Worm (Caenorhabditis elegans) whole organism, young adult: ENCODE data around the gene C18G1.7.

Experiments used
- B0336.3 ChIP-seq: fragments of 200-800 bp; sonication (Bioruptor generic); IDR thresholded peaks from 2 replicates; pipeline ENCODE4 v1.3.6; 2022; ENCODE audit warnings: missing genetic modification characterization, missing compliant biosample characterization
- C17E4.6 ChIP-seq: fragments of 200-800 bp; sonication (Bioruptor generic); IDR thresholded peaks from 2 replicates; pipeline ENCODE4 v1.3.6; 2022; ENCODE audit warnings: missing genetic modification reagents, missing genetic modification characterization, missing compliant biosample characterization
- F23B12.7 ChIP-seq: sonication (generic microtip); optimal IDR thresholded peaks from 2 replicates; lab custom pipeline; 2017; ENCODE audit warnings: missing genetic modification characterization, mild to moderate bottlenecking, missing compliant biosample characterization, antibody characterized with exemption, moderate library complexity; ENCODE audit not compliant: insufficient read depth
- F52B5.7 ChIP-seq: sonication (generic microtip); optimal IDR thresholded peaks from 2 replicates; lab custom pipeline; 2016; ENCODE audit warnings: mild to moderate bottlenecking, missing genetic modification characterization, missing compliant biosample characterization
- F57A8.1 ChIP-seq: fragments of 200-800 bp; sonication (Bioruptor generic); optimal IDR thresholded peaks from 2 replicates; lab custom pipeline; 2018; ENCODE audit warnings: mild to moderate bottlenecking, missing genetic modification characterization, moderate library complexity, missing compliant biosample characterization
- K12H6.12 ChIP-seq: fragments of 200-800 bp; sonication (Bioruptor generic); optimal IDR thresholded peaks from 2 replicates; lab custom pipeline; 2018; ENCODE audit warnings: mild to moderate bottlenecking, missing genetic modification characterization, missing compliant biosample characterization
- T07F8.4 ChIP-seq: sonication (generic microtip); optimal IDR thresholded peaks from 2 replicates; lab custom pipeline; 2016; ENCODE audit warnings: mild to moderate bottlenecking, missing genetic modification characterization, moderate library complexity, missing compliant biosample characterization
- Y56A3A.18 ChIP-seq: fragments of 200-800 bp; sonication (Bioruptor generic); IDR thresholded peaks from 2 replicates; pipeline ENCODE4 v1.3.6; 2022; ENCODE audit warnings: missing genetic modification reagents, missing genetic modification characterization, missing compliant biosample characterization
- akir-1 ChIP-seq: fragments of 200-800 bp; sonication (Bioruptor generic); optimal IDR thresholded peaks from 2 replicates; lab custom pipeline; 2018; ENCODE audit warnings: mild to moderate bottlenecking, missing genetic modification characterization, moderate library complexity, missing compliant biosample characterization
- ama-1 ChIP-seq, 3 experiments: fragments of 150-350 bp in 1 of 3; sonication (generic microtip) in 2 of 3; optimal IDR thresholded peaks; 2 replicates each; lab custom pipeline; 2014 to 2018; ENCODE audit warnings: missing biosample characterization in 2 of 3, missing genetic modification characterization in 2 of 3, missing genetic modification reagents in 2 of 3
- aptf-2 ChIP-seq: fragments of 200-800 bp; sonication (Bioruptor generic); conservative IDR thresholded peaks from 2 replicates; pipeline ENCODE4 v1.3.6; 2022; ENCODE audit warnings: missing genetic modification reagents, missing genetic modification characterization, missing compliant biosample characterization
- aptf-3 ChIP-seq: fragments of 200-800 bp; sonication (Bioruptor generic); IDR thresholded peaks from 2 replicates; pipeline ENCODE4 v1.3.6; 2022; ENCODE audit warnings: missing genetic modification characterization, missing compliant biosample characterization
- atf-7 ChIP-seq: sonication (generic microtip); optimal IDR thresholded peaks from 2 replicates; lab custom pipeline; 2017; ENCODE audit warnings: mild to moderate bottlenecking, missing genetic modification characterization, missing compliant biosample characterization
- attf-6 ChIP-seq: fragments of 200-800 bp; sonication (Bioruptor generic); IDR thresholded peaks from 2 replicates; pipeline ENCODE4 v1.3.6; 2022; ENCODE audit warnings: missing genetic modification reagents, missing genetic modification characterization, missing compliant biosample characterization
- bed-1 ChIP-seq: fragments of 200-800 bp; sonication (Bioruptor generic); IDR thresholded peaks from 2 replicates; pipeline ENCODE4 v1.3.6; 2022; ENCODE audit warnings: missing genetic modification reagents, missing genetic modification characterization, missing compliant biosample characterization
- ceh-27 ChIP-seq: fragments of 200-800 bp; sonication (Bioruptor generic); optimal IDR thresholded peaks from 2 replicates; lab custom pipeline; 2018; ENCODE audit warnings: mild to moderate bottlenecking, missing genetic modification characterization, moderate library complexity, missing compliant biosample characterization
- ceh-58 ChIP-seq: fragments of 200-800 bp; sonication (Bioruptor generic); IDR thresholded peaks from 2 replicates; pipeline ENCODE4 v1.3.6; 2022; ENCODE audit warnings: missing genetic modification characterization, missing compliant biosample characterization
- die-1 ChIP-seq: sonication (generic microtip); optimal IDR thresholded peaks from 2 replicates; lab custom pipeline; 2016; ENCODE audit warnings: missing genotype, mild to moderate bottlenecking, missing genetic modification characterization, missing compliant biosample characterization
- dpl-1 ChIP-seq: fragments of 150-350 bp; optimal IDR thresholded peaks from 2 replicates; lab custom pipeline; 2014; ENCODE audit warnings: missing biosample characterization, missing genetic modification reagents, missing genetic modification characterization
- ekl-4 ChIP-seq: fragments of 200-800 bp; sonication (Bioruptor generic); IDR thresholded peaks from 2 replicates; pipeline ENCODE4 v1.3.6; 2022; ENCODE audit warnings: missing genetic modification reagents, missing genetic modification characterization, missing compliant biosample characterization
- fkh-3 ChIP-seq: sonication (generic microtip); optimal IDR thresholded peaks from 2 replicates; lab custom pipeline; 2016; ENCODE audit warnings: mild to moderate bottlenecking, missing genetic modification characterization, missing compliant biosample characterization
- him-1 ChIP-seq: sonication (generic microtip); optimal IDR thresholded peaks from 2 replicates; lab custom pipeline; 2016; ENCODE audit warnings: missing genotype, missing genetic modification reagents, missing genetic modification characterization, missing compliant biosample characterization
- hlh-26 ChIP-seq: fragments of 200-800 bp; sonication (Bioruptor generic); conservative IDR thresholded peaks from 2 replicates; pipeline ENCODE4 v1.3.6; 2022; ENCODE audit warnings: missing genetic modification reagents, missing genetic modification characterization, missing compliant biosample characterization
- hrde-1 ChIP-seq: sonication (generic microtip); optimal IDR thresholded peaks from 2 replicates; lab custom pipeline; 2016; ENCODE audit warnings: missing genetic modification characterization, mild to moderate bottlenecking, missing compliant biosample characterization, moderate library complexity, missing genotype, missing genetic modification reagents, borderline replicate concordance
- hsf-1 ChIP-seq: fragments of 200-800 bp; sonication (Bioruptor generic); IDR thresholded peaks from 2 replicates; pipeline ENCODE4 v1.3.6; 2022; ENCODE audit warnings: missing genetic modification reagents, missing genetic modification characterization, missing compliant biosample characterization
- let-607 ChIP-seq, 2 experiments: fragments of 200-800 bp in 1 of 2; sonication (Bioruptor generic) in 1 of 2; sonication (generic microtip) in 1 of 2; optimal IDR thresholded peaks; 2 replicates each; lab custom pipeline; 2016 to 2018; ENCODE audit warnings: mild to moderate bottlenecking in 2 of 2, missing compliant biosample characterization in 2 of 2, missing genetic modification characterization in 2 of 2, moderate library complexity in 2 of 2, missing genotype in 1 of 2
- lin-26 ChIP-seq: fragments of 200-800 bp; sonication (Bioruptor generic); IDR thresholded peaks from 2 replicates; pipeline ENCODE4 v1.3.6; 2022; ENCODE audit warnings: missing genetic modification reagents, missing genetic modification characterization, missing compliant biosample characterization
- lin-40 ChIP-seq: sonication (generic microtip); optimal IDR thresholded peaks from 2 replicates; lab custom pipeline; 2016; ENCODE audit warnings: missing genetic modification characterization, mild to moderate bottlenecking, missing compliant biosample characterization, missing genotype, missing genetic modification reagents
- lir-1 ChIP-seq: fragments of 200-800 bp; sonication (Bioruptor generic); conservative IDR thresholded peaks from 2 replicates; pipeline ENCODE4 v1.3.6; 2022; ENCODE audit warnings: missing genetic modification reagents, missing genetic modification characterization, missing compliant biosample characterization
- mes-4 ChIP-seq: sonication (generic microtip); optimal IDR thresholded peaks from 2 replicates; lab custom pipeline; 2016; ENCODE audit warnings: missing genotype, missing genetic modification characterization, missing compliant biosample characterization
- mxl-1 ChIP-seq: sonication (generic microtip); optimal IDR thresholded peaks from 2 replicates; lab custom pipeline; 2016; ENCODE audit warnings: missing genetic modification characterization, missing compliant biosample characterization
- nfya-1 ChIP-seq: sonication (generic microtip); optimal IDR thresholded peaks from 2 replicates; lab custom pipeline; 2017; ENCODE audit warnings: antibody characterized with exemption, missing compliant biosample characterization, missing genetic modification characterization, borderline replicate concordance; ENCODE audit not compliant: insufficient read depth
- nhr-120 ChIP-seq: fragments of 200-800 bp; sonication (Bioruptor generic); IDR thresholded peaks from 2 replicates; pipeline ENCODE4 v1.3.6; 2022; ENCODE audit warnings: missing genetic modification characterization, missing compliant biosample characterization
- nhr-27 ChIP-seq: fragments of 200-800 bp; sonication (Bioruptor generic); optimal IDR thresholded peaks from 2 replicates; lab custom pipeline; 2018; ENCODE audit warnings: mild to moderate bottlenecking, missing genetic modification characterization, moderate library complexity, missing compliant biosample characterization
- nhr-90 ChIP-seq: sonication (generic microtip); optimal IDR thresholded peaks from 2 replicates; lab custom pipeline; 2016; ENCODE audit warnings: missing genotype, mild to moderate bottlenecking, missing genetic modification characterization, missing compliant biosample characterization
- rec-8 ChIP-seq, 2 experiments: sonication (generic microtip); optimal IDR thresholded peaks; 2 replicates each; lab custom pipeline; 2016; ENCODE audit warnings: mild to moderate bottlenecking in 2 of 2, missing genetic modification characterization in 2 of 2, missing genetic modification reagents in 2 of 2, missing genotype in 2 of 2, missing biosample characterization in 1 of 2, missing compliant biosample characterization in 1 of 2, moderate library complexity in 1 of 2
- repo-1 ChIP-seq: sonication (generic microtip); optimal IDR thresholded peaks from 2 replicates; lab custom pipeline; 2017; ENCODE audit warnings: mild to moderate bottlenecking, missing genetic modification characterization, missing compliant biosample characterization
- sdz-38 ChIP-seq: sonication (generic microtip); optimal IDR thresholded peaks from 2 replicates; lab custom pipeline; 2016; ENCODE audit warnings: missing genotype, missing genetic modification characterization, missing compliant biosample characterization
- snpc-1.1 ChIP-seq: sonication (generic microtip); optimal IDR thresholded peaks from 2 replicates; lab custom pipeline; 2017; ENCODE audit warnings: missing genetic modification characterization, mild to moderate bottlenecking, missing compliant biosample characterization, antibody characterized with exemption, moderate library complexity, missing genotype, missing genetic modification reagents; ENCODE audit not compliant: insufficient read depth
- sptf-2 ChIP-seq: fragments of 200-800 bp; sonication (Bioruptor generic); optimal IDR thresholded peaks from 2 replicates; lab custom pipeline; 2018; ENCODE audit warnings: mild to moderate bottlenecking, missing genetic modification characterization, missing compliant biosample characterization
- tbp1 ChIP-seq: fragments of 200-800 bp; sonication (Bioruptor generic); optimal IDR thresholded peaks from 2 replicates; lab custom pipeline; 2018; ENCODE audit warnings: mild to moderate bottlenecking, missing genetic modification characterization, missing compliant biosample characterization
- tbx-9 ChIP-seq: sonication (generic microtip); optimal IDR thresholded peaks from 2 replicates; lab custom pipeline; 2016; ENCODE audit warnings: borderline replicate concordance, missing genetic modification characterization, inconsistent platforms, missing compliant biosample characterization
- unc-62 ChIP-seq: fragments of 150-350 bp; optimal IDR thresholded peaks from 2 replicates; lab custom pipeline; 2014; ENCODE audit warnings: missing biosample characterization, missing genetic modification reagents, missing genetic modification characterization
- xnd-1 ChIP-seq: sonication (generic microtip); optimal IDR thresholded peaks from 2 replicates; lab custom pipeline; 2016; ENCODE audit warnings: missing genotype, missing genetic modification reagents, missing genetic modification characterization, missing compliant biosample characterization
- ztf-18 ChIP-seq: sonication (generic microtip); optimal IDR thresholded peaks from 2 replicates; lab custom pipeline; 2016; ENCODE audit warnings: missing genotype, mild to moderate bottlenecking, missing genetic modification characterization, missing compliant biosample characterization
- ztf-26 ChIP-seq: sonication (generic microtip); optimal IDR thresholded peaks from 2 replicates; lab custom pipeline; 2017; ENCODE audit warnings: missing genetic modification characterization, missing compliant biosample characterization

The C18G1.7 gene

ce11 chrV:4731154-4731961, 14.0 kb upstream of the C18G1.7 start, which contains the start of gene F39G3.3 (continued):
- TF ChIP-seq B0336.3 (GFP tag; lab: Robert Waterston, UW) (peak; percentile 77), aptf-2 (GFP tag; lab: Robert Waterston, UW) (no peak), aptf-3 (GFP tag; lab: Robert Waterston, UW) (no peak), ama-1 (optimal IDR thresholded peaks at IDR 0.05; lab: Kevin White, UChicago) (no peak), ama-1 (GFP tag; optimal IDR thresholded peaks at IDR 0.05; lab: Kevin White, UChicago) (no peak), sdz-38 (tag; lab: Kevin White, UChicago) (no peak), fkh-3 (no peak), ekl-4 (peak; percentile 52; the same call in 1 of the 2 replicates), atf-7 (tag; lab: Kevin White, UChicago) (no peak), bed-1 (no peak), F23B12.7 (tag; lab: Kevin White, UChicago) (peak; percentile 46), ztf-18 (peak; percentile 72), dpl-1 (GFP tag; lab: Kevin White, UChicago) (peak; percentile 71), ztf-26 (tag; lab: Kevin White, UChicago) (no peak), hrde-1 (tag; lab: Kevin White, UChicago) (peak; percentile 79), nhr-120 (GFP tag; lab: Robert Waterston, UW) (no peak), tbx-9 (tag; lab: Kevin White, UChicago) (no peak), lin-40 (peak; percentile 35), C17E4.6 (GFP tag; lab: Robert Waterston, UW) (peak; percentile 55; the same call in 1 of the 2 replicates), lin-26 (no peak), mes-4 (tag; lab: Kevin White, UChicago) (no peak), mxl-1 (tag; lab: Kevin White, UChicago) (peak; percentile 41), T07F8.4 (tag; lab: Kevin White, UChicago) (no peak), tbp1 (GFP tag; lab: Kevin White, UChicago) (peak; percentile 48), F52B5.7 (no peak), lir-1 (GFP tag; lab: Robert Waterston, UW) (peak; percentile 40; the same call in 1 of the 2 replicates), nhr-90 (tag; lab: Kevin White, UChicago) (no peak), ceh-27 (GFP tag; lab: Kevin White, UChicago) (peak; percentile 24), him-1 (tag; lab: Kevin White, UChicago) (peak; percentile 71), K12H6.12 (tag; lab: Kevin White, UChicago) (no peak), repo-1 (tag; lab: Kevin White, UChicago) (no peak), hsf-1 (GFP tag; lab: Robert Waterston, UW) (peak; percentile 56; the same call in 1 of the 2 replicates), akir-1 (no peak), let-607 (tag; optimal IDR thresholded peaks at IDR 0.05; lab: Kevin White, UChicago) (peak in 1 of 2 experiments; percentile 30), nfya-1 (no peak), rec-8 (tag; optimal IDR thresholded peaks at IDR 0.05; lab: Kevin White, UChicago) (no peak), hlh-26 (GFP tag; lab: Robert Waterston, UW) (no peak), ceh-58 (GFP tag; lab: Robert Waterston, UW) (no peak), die-1 (tag; lab: Kevin White, UChicago) (peak; percentile 30), unc-62 (GFP tag; lab: Kevin White, UChicago) (no peak), sptf-2 (GFP tag; lab: Kevin White, UChicago) (no peak), snpc-1.1 (tag; lab: Kevin White, UChicago) (no peak), nhr-27 (tag; lab: Kevin White, UChicago) (no peak), F57A8.1 (GFP tag; lab: Kevin White, UChicago) (no peak), Y56A3A.18 (GFP tag; lab: Robert Waterston, UW) (no peak), attf-6 (GFP tag; lab: Robert Waterston, UW) (0 out of 2 replicates have a peak, but pooled peaks have one; percentile 8), xnd-1 (tag; lab: Kevin White, UChicago) (peak; percentile 97)
